Fruit fly (Drosophila melanogaster): Measurements from ENCODE around the gene Dnz1.

The Dnz1 gene

dm6 chr2L:10850320-10850990 is 6.0 kb downstream of the Dnz1 start, which contains the start of gene porin (continued):
- no peak for TF ChIP-seq Fer2 (tag; optimal IDR thresholded peaks at IDR 0.05)
- TF ChIP-seq Sry-δ (GFP tag; optimal IDR thresholded peaks at IDR 0.05), result peak; percentile 50
- TF ChIP-seq lilli (GFP tag; optimal IDR thresholded peaks at IDR 0.05), result peak; percentile 8
- peak; percentile 98 for TF ChIP-seq gfzf (GFP tag; optimal IDR thresholded peaks at IDR 0.05)
- TF ChIP-seq CG10431 (GFP tag; optimal IDR thresholded peaks at IDR 0.05), result peak; percentile 30
- no peak for TF ChIP-seq CG30403 (GFP tag; optimal IDR thresholded peaks at IDR 0.05)
- TF ChIP-seq CG10979 (tag; optimal IDR thresholded peaks at IDR 0.05), result peak; percentile 9
- TF ChIP-seq CG11560 (tag; IDR thresholded peaks at IDR 0.05), result no peak
- no peak for TF ChIP-seq CG4360 (GFP tag; IDR thresholded peaks at IDR 0.05)
- TF ChIP-seq CG11504 (tag; optimal IDR thresholded peaks at IDR 0.05), result peak; percentile 38
- TF ChIP-seq CG1602 (GFP tag; optimal IDR thresholded peaks at IDR 0.05), result no peak
- TF ChIP-seq CG8924 (tag; optimal IDR thresholded peaks at IDR 0.05), result peak; percentile 31
- TF ChIP-seq cato (GFP tag; optimal IDR thresholded peaks at IDR 0.05; ENCODE audit: borderline replicate concordance), result no peak
- TF ChIP-seq Stat92E (GFP tag; optimal IDR thresholded peaks at IDR 0.05), result peak in 1 of 3 experiments; percentile 69
- peak; percentile 46 for TF ChIP-seq BEAF-32 (GFP tag; optimal IDR thresholded peaks at IDR 0.05)
- no peak for TF ChIP-seq CG8765 (GFP tag; IDR thresholded peaks at IDR 0.05)
- peak; percentile 15 for TF ChIP-seq Meics (GFP tag; optimal IDR thresholded peaks at IDR 0.05)
- peak; percentile 22 for TF ChIP-seq CG13624 (GFP tag; optimal IDR thresholded peaks at IDR 0.05)
- no peak for TF ChIP-seq CG10366 (GFP tag; IDR thresholded peaks at IDR 0.05)
- no peak for TF ChIP-seq CG34224 (GFP tag; IDR thresholded peaks at IDR 0.05; ENCODE audit: partially characterized antibody)
- TF ChIP-seq Awh (GFP tag; IDR thresholded peaks at IDR 0.05), result no peak
- no peak for TF ChIP-seq unc-4 (GFP tag; IDR thresholded peaks at IDR 0.05; ENCODE audit: partially characterized antibody)
- no peak for TF ChIP-seq fd102C (GFP tag; optimal IDR thresholded peaks at IDR 0.05)
- TF ChIP-seq CG13296 (GFP tag; optimal IDR thresholded peaks at IDR 0.05), result peak; percentile 33
- no peak for TF ChIP-seq CG10274 (GFP tag; optimal IDR thresholded peaks at IDR 0.05)
- TF ChIP-seq CG12155 (GFP tag; optimal IDR thresholded peaks at IDR 0.05), result peak; percentile 6
- no peak for TF ChIP-seq Doc2 (GFP tag; IDR thresholded peaks at IDR 0.05)
- TF ChIP-seq NFAT (GFP tag; IDR thresholded peaks at IDR 0.05), result no peak
- TF ChIP-seq B-H1 (GFP tag; IDR thresholded peaks at IDR 0.05), result no peak; the same call in 2 of the 3 replicates
- TF ChIP-seq CG10267 (tag; optimal IDR thresholded peaks at IDR 0.05), result peak; percentile 64
- no peak for TF ChIP-seq nerfin-2 (GFP tag; IDR thresholded peaks at IDR 0.05; ENCODE audit: partially characterized antibody)
- TF ChIP-seq CG3281 (GFP tag; optimal IDR thresholded peaks at IDR 0.05), result no peak
- TF ChIP-seq Dref (GFP tag; IDR thresholded peaks at IDR 0.05), result peak; percentile 33; the same call in 1 of the 2 replicates
- TF ChIP-seq CG32767 (GFP tag; IDR thresholded peaks at IDR 0.05), result no peak
- peak; percentile 84 for TF ChIP-seq CG1603 (tag; optimal IDR thresholded peaks at IDR 0.05)
- TF ChIP-seq CG31388 (GFP tag; optimal IDR thresholded peaks at IDR 0.05), result no peak
- no peak for TF ChIP-seq NC2α (GFP tag; optimal IDR thresholded peaks at IDR 0.05)
- TF ChIP-seq CG18599 (GFP tag; optimal IDR thresholded peaks at IDR 0.05), result peak; percentile 1
- TF ChIP-seq NK7.1 (GFP tag; optimal IDR thresholded peaks at IDR 0.05), result peak; percentile 15
- no peak for TF ChIP-seq fru (optimal IDR thresholded peaks at IDR 0.05)
